Fruit fly (Drosophila melanogaster) whole organism, wandering third instar larva: ENCODE measurements around the gene CG32320.

Experiments used
- Abd-B ChIP-seq: fragments of >200 bp; optimal IDR thresholded peaks from 2 replicates; lab custom pipeline; 2017; ENCODE audit warnings: missing biosample characterization, missing genetic modification characterization
- CG32264 ChIP-seq: fragments of 200-800 bp; sonication (Bioruptor generic); optimal IDR thresholded peaks from 2 replicates; lab custom pipeline; 2016; ENCODE audit warnings: missing biosample characterization, missing genetic modification characterization
- CG9705 ChIP-seq: fragments of 200-800 bp; sonication (Bioruptor generic); optimal IDR thresholded peaks from 2 replicates; lab custom pipeline; 2018; ENCODE audit warnings: missing biosample characterization, mild to moderate bottlenecking, missing genetic modification characterization
- CrebA ChIP-seq: fragments of 200-800 bp; sonication (Bioruptor generic); optimal IDR thresholded peaks from 2 replicates; lab custom pipeline; 2016; ENCODE audit warnings: missing biosample characterization, mild to moderate bottlenecking, missing genetic modification characterization, borderline replicate concordance
- Dfd ChIP-seq: fragments of >200 bp; optimal IDR thresholded peaks from 2 replicates; lab custom pipeline; 2017; ENCODE audit warnings: missing biosample characterization, missing genetic modification characterization
- Dif ChIP-seq: fragments of 200-275, 200-300 bp; sonication (Bioruptor generic); optimal IDR thresholded peaks from 2 replicates; lab custom pipeline; 2018; ENCODE audit warnings: missing biosample characterization, missing genetic modification characterization; ENCODE audit not compliant: partially characterized antibody
- GATAd ChIP-seq: sonication (Bioruptor generic); optimal IDR thresholded peaks from 2 replicates; lab custom pipeline; 2016; ENCODE audit warnings: missing biosample characterization, missing genetic modification characterization
- HLH106 ChIP-seq: fragments of 200-800 bp; optimal IDR thresholded peaks from 3 replicates; lab custom pipeline; 2019; ENCODE audit warnings: missing biosample characterization, mild to moderate bottlenecking, missing genetic modification characterization, moderate library complexity
- Hnf4 ChIP-seq: fragments of 200-800 bp; sonication (Bioruptor generic); optimal IDR thresholded peaks from 2 replicates; lab custom pipeline; 2016; ENCODE audit warnings: missing biosample characterization, mild to moderate bottlenecking, missing genetic modification characterization
- Hr78 ChIP-seq: fragments of >200 bp; optimal IDR thresholded peaks from 2 replicates; lab custom pipeline; 2017; ENCODE audit warnings: missing biosample characterization, missing genetic modification characterization
- Hr83 ChIP-seq: fragments of 200-300 bp; sonication (Bioruptor generic); optimal IDR thresholded peaks from 2 replicates; lab custom pipeline; 2016; ENCODE audit warnings: missing biosample characterization, mild to moderate bottlenecking, missing genetic modification characterization, moderate library complexity; ENCODE audit not compliant: poor library complexity, severe bottlenecking
- Jra ChIP-seq: sonication (Bioruptor generic); optimal IDR thresholded peaks from 2 replicates; lab custom pipeline; 2016; ENCODE audit warnings: missing biosample characterization, missing genetic modification characterization
- Mio ChIP-seq: sonication (Bioruptor generic); optimal IDR thresholded peaks from 2 replicates; lab custom pipeline; 2016; ENCODE audit warnings: missing biosample characterization, missing genetic modification characterization
- Myc ChIP-seq: fragments of >200 bp; optimal IDR thresholded peaks from 2 replicates; lab custom pipeline; 2017
- N ChIP-seq: fragments of >200 bp; optimal IDR thresholded peaks from 2 replicates; lab custom pipeline; 2018; ENCODE audit warnings: missing biosample characterization, missing external identifiers, missing genetic modification characterization
- OdsH ChIP-seq: fragments of 200-800 bp; sonication (Bioruptor generic); optimal IDR thresholded peaks from 2 replicates; lab custom pipeline; 2016; ENCODE audit warnings: missing biosample characterization, mild to moderate bottlenecking, missing genetic modification characterization
- Rel ChIP-seq, 2 experiments: fragments of 200-800 bp; sonication (Bioruptor generic) in 1 of 2; optimal IDR thresholded peaks; 2 replicates in 1 of 2; 3 replicates in 1 of 2; lab custom pipeline; 2016 to 2019; ENCODE audit warnings: mild to moderate bottlenecking in 2 of 2, missing biosample characterization in 2 of 2, missing genetic modification characterization in 2 of 2, moderate library complexity in 1 of 2
- Sp1 ChIP-seq: fragments of 200-800 bp; sonication (Bioruptor generic); optimal IDR thresholded peaks from 3 replicates; lab custom pipeline; 2019; ENCODE audit warnings: missing biosample characterization, mild to moderate bottlenecking, missing genetic modification characterization, moderate library complexity
- Vsx2 ChIP-seq: fragments of 200-300, 225-300 bp; sonication (Bioruptor generic); optimal IDR thresholded peaks from 2 replicates; lab custom pipeline; 2018; ENCODE audit warnings: missing biosample characterization, missing genetic modification characterization; ENCODE audit not compliant: partially characterized antibody
- br ChIP-seq: fragments of 200-800 bp; sonication (Bioruptor generic); optimal IDR thresholded peaks from 2 replicates; lab custom pipeline; 2016; ENCODE audit warnings: missing biosample characterization, missing genetic modification characterization
- brk ChIP-seq: fragments of 200-800 bp; sonication (Bioruptor generic); optimal IDR thresholded peaks from 2 replicates; lab custom pipeline; 2016; ENCODE audit warnings: missing biosample characterization, mild to moderate bottlenecking, missing genetic modification characterization
- dl ChIP-seq, 2 experiments: fragments of 175-275, 200-275 bp in 1 of 2; fragments of 200-275 bp in 1 of 2; sonication (Bioruptor generic); optimal IDR thresholded peaks; lab custom pipeline; 2018; ENCODE audit warnings: mild to moderate bottlenecking in 2 of 2, missing biosample characterization in 2 of 2, missing genetic modification characterization in 2 of 2, moderate library complexity in 2 of 2; ENCODE audit not compliant: partially characterized antibody in 2 of 2, insufficient read depth in 1 of 2
- dmrt93B ChIP-seq: fragments of 200-800 bp; sonication (Bioruptor generic); optimal IDR thresholded peaks from 2 replicates; lab custom pipeline; 2018; ENCODE audit warnings: missing biosample characterization, mild to moderate bottlenecking, missing genetic modification characterization
- dsf ChIP-seq: sonication (Bioruptor generic); optimal IDR thresholded peaks from 2 replicates; lab custom pipeline; 2016; ENCODE audit warnings: missing biosample characterization, missing genetic modification characterization, borderline replicate concordance
- ey ChIP-seq: fragments of 200-800 bp; sonication (Bioruptor generic); optimal IDR thresholded peaks from 2 replicates; lab custom pipeline; 2016; ENCODE audit warnings: missing biosample characterization, missing genetic modification characterization
- foxo ChIP-seq, 2 experiments: fragments of 200-800 bp; sonication (Bioruptor generic); optimal IDR thresholded peaks; 2 replicates in 1 of 2; 3 replicates in 1 of 2; lab custom pipeline; 2016 to 2017; ENCODE audit warnings: missing biosample characterization in 2 of 2, missing genetic modification characterization in 2 of 2
- fru ChIP-seq: fragments of 200-800 bp; sonication (Bioruptor generic); optimal IDR thresholded peaks from 3 replicates; lab custom pipeline; 2016; ENCODE audit warnings: missing biosample characterization, mild to moderate bottlenecking, missing genetic modification characterization
- h ChIP-seq: fragments of 200-800 bp; sonication (Bioruptor generic); optimal IDR thresholded peaks from 3 replicates; lab custom pipeline; 2016; ENCODE audit warnings: missing biosample characterization, mild to moderate bottlenecking, missing genetic modification characterization
- jim ChIP-seq: fragments of 175-275, 200-325 bp; sonication (Bioruptor generic); optimal IDR thresholded peaks from 2 replicates; lab custom pipeline; 2016; ENCODE audit warnings: missing biosample characterization, mild to moderate bottlenecking, missing genetic modification characterization
- lola ChIP-seq: fragments of >200 bp; optimal IDR thresholded peaks from 2 replicates; lab custom pipeline; 2017; ENCODE audit warnings: missing biosample characterization, missing genetic modification characterization
- pan ChIP-seq: fragments of >200 bp; optimal IDR thresholded peaks from 2 replicates; lab custom pipeline; 2017
- psq ChIP-seq: fragments of 200-800 bp; sonication (Bioruptor generic); optimal IDR thresholded peaks from 3 replicates; lab custom pipeline; 2017; ENCODE audit warnings: missing biosample characterization, mild to moderate bottlenecking, missing genetic modification characterization, moderate library complexity
- rgr ChIP-seq: fragments of 200-800 bp; sonication (Bioruptor generic); optimal IDR thresholded peaks from 3 replicates; lab custom pipeline; 2016; ENCODE audit warnings: missing biosample characterization, mild to moderate bottlenecking, missing genetic modification characterization
- sage ChIP-seq: fragments of 200-800 bp; sonication (Bioruptor generic); optimal IDR thresholded peaks from 2 replicates; lab custom pipeline; 2016; ENCODE audit warnings: missing biosample characterization, mild to moderate bottlenecking, missing genetic modification characterization
- sv ChIP-seq: fragments of 200-800 bp; sonication (Bioruptor generic); optimal IDR thresholded peaks from 3 replicates; lab custom pipeline; 2016; ENCODE audit warnings: missing biosample characterization, missing genetic modification characterization
- tai ChIP-seq: sonication (Bioruptor generic); optimal IDR thresholded peaks from 2 replicates; lab custom pipeline; 2016; ENCODE audit warnings: missing biosample characterization, missing genetic modification characterization
- usp ChIP-seq: fragments of >200 bp; optimal IDR thresholded peaks from 2 replicates; lab custom pipeline; 2017; ENCODE audit warnings: missing biosample characterization, missing genetic modification characterization
- woc ChIP-seq: sonication (Bioruptor generic); optimal IDR thresholded peaks from 2 replicates; lab custom pipeline; 2016; ENCODE audit warnings: missing biosample characterization, mild to moderate bottlenecking, missing genetic modification characterization

The CG32320 gene

DNA sequence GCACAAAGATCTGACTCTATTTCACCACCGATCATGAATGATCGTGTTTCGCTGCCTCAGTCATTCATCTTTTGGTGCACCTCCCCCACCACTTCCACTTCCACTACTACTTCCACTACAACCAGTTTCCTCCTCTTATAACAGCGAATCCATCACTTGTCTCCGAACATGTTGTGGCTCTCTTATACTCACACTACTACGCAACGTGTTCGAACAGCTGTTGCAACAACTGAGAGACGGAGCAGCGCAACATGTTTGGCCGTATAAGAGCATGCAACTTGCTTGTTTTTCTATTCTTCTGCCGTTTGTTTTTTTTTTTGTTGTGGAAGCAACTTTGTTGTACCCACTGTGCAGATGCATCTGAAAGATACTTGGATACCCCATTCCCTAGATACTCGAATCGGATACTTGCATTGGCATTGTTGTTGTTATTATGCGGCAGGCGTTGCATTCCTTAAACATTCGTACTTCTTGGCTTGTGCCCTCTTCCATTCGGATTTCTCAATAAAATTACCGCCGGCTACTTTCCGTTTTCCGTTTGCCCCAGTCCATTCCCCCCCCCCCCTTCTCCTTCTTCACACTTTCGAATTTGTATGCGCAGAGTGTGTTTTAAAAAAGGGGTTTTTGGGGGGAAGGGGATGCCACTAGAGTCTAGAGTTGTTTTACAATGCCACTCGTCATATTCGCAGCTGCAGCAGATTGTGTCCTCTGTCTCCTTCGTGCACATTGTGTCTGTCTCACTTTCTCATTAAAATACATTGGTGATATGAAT lies 31.3 kb upstream of the CG32320 start:
- TF ChIP-seq Hr83 (GFP tag; lab: Kevin White, UChicago) (no peak), CrebA (GFP tag; lab: Kevin White, UChicago) (peak; percentile 34), dl (GFP tag; optimal IDR thresholded peaks at IDR 0.05; lab: Kevin White, UChicago; ENCODE audit: insufficient read depth in 1 of 2, partially characterized antibody in 2 of 2) (peak in 1 of 2 experiments; percentile 6)

DNA sequence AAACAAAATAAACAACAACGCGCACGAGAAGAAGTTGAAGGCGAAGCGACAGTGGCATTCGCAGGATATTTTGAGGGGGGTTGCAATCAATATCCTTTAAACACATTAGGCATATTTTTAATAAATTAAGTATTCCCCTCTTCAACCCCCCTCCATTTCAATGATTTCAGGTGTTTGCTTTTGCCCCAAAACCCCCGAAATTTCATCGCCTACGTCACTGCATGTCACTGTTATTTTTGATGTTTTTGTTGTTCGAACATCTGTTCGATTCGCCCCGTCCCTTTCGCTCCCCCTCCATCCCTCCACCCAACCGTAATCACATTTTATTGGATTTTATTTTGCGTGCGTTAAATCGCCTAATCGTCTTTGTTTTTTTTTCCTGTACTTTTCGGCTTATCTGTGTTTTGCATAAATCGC lies 30.2 kb upstream of the CG32320 start:
- TF ChIP-seq psq, result peak; percentile 81
- TF ChIP-seq Vsx2, result no peak
- no peak for TF ChIP-seq dl (GFP tag; optimal IDR thresholded peaks at IDR 0.05; lab: Kevin White, UChicago; ENCODE audit: insufficient read depth in 1 of 2, partially characterized antibody in 2 of 2)
- no peak for TF ChIP-seq Dfd (GFP tag; lab: Kevin White, UChicago)
- no peak for TF ChIP-seq N
- TF ChIP-seq woc (GFP tag; lab: Kevin White, UChicago), result peak; percentile 68
- no peak for TF ChIP-seq Rel (GFP tag; optimal IDR thresholded peaks at IDR 0.05; lab: Kevin White, UChicago)
- peak; percentile 68 for TF ChIP-seq Rel (tag; optimal IDR thresholded peaks at IDR 0.05; lab: Kevin White, UChicago)
- TF ChIP-seq dsf, result no peak
- TF ChIP-seq brk, result peak; percentile 12
- TF ChIP-seq lola (GFP tag; lab: Kevin White, UChicago), result no peak
- peak; percentile 92 for TF ChIP-seq h
- peak; percentile 67 for TF ChIP-seq Sp1 (GFP tag; lab: Kevin White, UChicago)
- TF ChIP-seq usp (GFP tag; lab: Kevin White, UChicago), result no peak
- peak; percentile 86 for TF ChIP-seq HLH106 (tag; lab: Kevin White, UChicago)
- peak; percentile 58 for TF ChIP-seq CG32264 (GFP tag; lab: Kevin White, UChicago)
- peak; percentile 62 for TF ChIP-seq Hr83 (GFP tag; lab: Kevin White, UChicago)
- no peak for TF ChIP-seq CG9705
- no peak for TF ChIP-seq Hr78 (GFP tag; lab: Kevin White, UChicago)
- peak; percentile 67 for TF ChIP-seq sv (GFP tag; lab: Kevin White, UChicago)
- TF ChIP-seq dmrt93B (GFP tag; lab: Kevin White, UChicago), result peak; percentile 73
- peak; percentile 83 for TF ChIP-seq fru (GFP tag; lab: Kevin White, UChicago)
- peak; percentile 80 for TF ChIP-seq OdsH (GFP tag; lab: Kevin White, UChicago)
- no peak for TF ChIP-seq Dif (GFP tag; lab: Kevin White, UChicago)
- no peak for TF ChIP-seq pan
- peak; percentile 86 for TF ChIP-seq rgr (GFP tag; lab: Kevin White, UChicago)
- no peak for TF ChIP-seq Myc
- no peak for TF ChIP-seq Mio
- TF ChIP-seq GATAd (GFP tag; lab: Kevin White, UChicago), result no peak
- peak; percentile 73 for TF ChIP-seq Hnf4 (GFP tag; lab: Kevin White, UChicago)
- peak; percentile 80 for TF ChIP-seq br (GFP tag; lab: Kevin White, UChicago)
- peak; percentile 18 for TF ChIP-seq sage (GFP tag; lab: Kevin White, UChicago)
- TF ChIP-seq Jra (GFP tag; lab: Kevin White, UChicago), result peak; percentile 25
- peak; percentile 85 for TF ChIP-seq ey
- no peak for TF ChIP-seq CrebA (GFP tag; lab: Kevin White, UChicago)
- peak; percentile 14 for TF ChIP-seq jim (GFP tag; lab: Kevin White, UChicago)
- peak in 1 of 2 experiments; percentile 89 for TF ChIP-seq foxo (GFP tag; optimal IDR thresholded peaks at IDR 0.05; lab: Kevin White, UChicago)
- no peak for TF ChIP-seq Abd-B (GFP tag; lab: Kevin White, UChicago)
- peak; percentile 58 for TF ChIP-seq tai (GFP tag; lab: Kevin White, UChicago)
